Fruit fly (Drosophila melanogaster) whole organism, embryonic: ENCODE data around the gene CG10660.

ENCODE experiments used
- Bteb2 ChIP-seq: fragments of 200-800 bp; sonication (Bioruptor generic); optimal IDR thresholded peaks from 2 replicates; lab custom pipeline; 2016; ENCODE audit warnings: missing biosample characterization, missing genetic modification characterization
- CG10147 ChIP-seq: fragments of 200-800 bp; sonication (Bioruptor generic); optimal IDR thresholded peaks from 2 replicates; lab custom pipeline; 2019; ENCODE audit warnings: missing biosample characterization, mild to moderate bottlenecking, missing genetic modification characterization, moderate library complexity
- CG11456 ChIP-seq: fragments of 200-800 bp; sonication (Bioruptor generic); IDR thresholded peaks from 3 replicates; pipeline ENCODE4 v1.3.6; 2022; ENCODE audit warnings: missing biosample characterization, missing genetic modification characterization
- CG12219 ChIP-seq: fragments of 200-800 bp; sonication (Bioruptor generic); optimal IDR thresholded peaks from 3 replicates; lab custom pipeline; 2018; ENCODE audit warnings: missing biosample characterization, mild to moderate bottlenecking, missing genetic modification characterization
- CG13424 ChIP-seq: fragments of 200-800 bp; sonication (Bioruptor generic); optimal IDR thresholded peaks from 2 replicates; lab custom pipeline; 2019; ENCODE audit warnings: missing biosample characterization, mild to moderate bottlenecking, missing genetic modification characterization, moderate library complexity
- CG14710 ChIP-seq: fragments of 200-800 bp; sonication (Bioruptor generic); optimal IDR thresholded peaks from 3 replicates; lab custom pipeline; 2019; ENCODE audit warnings: missing biosample characterization, mild to moderate bottlenecking, missing genetic modification characterization, moderate library complexity
- CG15011 ChIP-seq: fragments of 200-800 bp; sonication (Bioruptor generic); optimal IDR thresholded peaks from 3 replicates; lab custom pipeline; 2018; ENCODE audit warnings: missing biosample characterization, mild to moderate bottlenecking, missing genetic modification characterization
- CG15269 ChIP-seq: fragments of 200-800 bp; sonication (Bioruptor generic); optimal IDR thresholded peaks from 2 replicates; lab custom pipeline; 2018; ENCODE audit warnings: missing biosample characterization, mild to moderate bottlenecking, missing genetic modification characterization, moderate library complexity
- CG1792 ChIP-seq: fragments of 200-800 bp; sonication (Bioruptor generic); optimal IDR thresholded peaks from 2 replicates; lab custom pipeline; 2016; ENCODE audit warnings: missing biosample characterization, missing genetic modification characterization
- CG2120 ChIP-seq: fragments of 200-800 bp; sonication (Bioruptor generic); optimal IDR thresholded peaks from 3 replicates; lab custom pipeline; 2016; ENCODE audit warnings: missing biosample characterization, missing genetic modification characterization
- CG33557 ChIP-seq: fragments of 200-800 bp; sonication (Bioruptor generic); optimal IDR thresholded peaks from 2 replicates; lab custom pipeline; 2019; ENCODE audit warnings: missing biosample characterization, mild to moderate bottlenecking, missing genetic modification characterization, moderate library complexity
- CG42726 ChIP-seq: fragments of 200-800 bp; sonication (Bioruptor generic); IDR thresholded peaks from 2 replicates; pipeline ENCODE4 v1.3.6; 2022; ENCODE audit warnings: missing biosample characterization, missing genetic modification characterization; ENCODE audit not compliant: partially characterized antibody
- CG4617 ChIP-seq: fragments of 200-800 bp; sonication (Bioruptor generic); optimal IDR thresholded peaks from 3 replicates; lab custom pipeline; 2016; ENCODE audit warnings: missing biosample characterization, missing genetic modification characterization, borderline replicate concordance
- CG6254 ChIP-seq: fragments of 200-800 bp; sonication (Bioruptor generic); optimal IDR thresholded peaks from 3 replicates; lab custom pipeline; 2017; ENCODE audit warnings: mild to moderate bottlenecking, missing biosample characterization, missing genetic modification reagents, missing genetic modification characterization
- CG6272 ChIP-seq: fragments of 200-800 bp; sonication (Bioruptor generic); IDR thresholded peaks from 2 replicates; pipeline ENCODE4 v1.3.6; 2022; ENCODE audit warnings: missing biosample characterization, missing genetic modification characterization
- CG6765 ChIP-seq: fragments of 200-800 bp; sonication (Bioruptor generic); optimal IDR thresholded peaks from 3 replicates; lab custom pipeline; 2017; ENCODE audit warnings: missing biosample characterization, mild to moderate bottlenecking, missing genetic modification characterization
- CG6791 ChIP-seq: fragments of 200-800 bp; sonication (Bioruptor generic); IDR thresholded peaks from 3 replicates; pipeline ENCODE4 v1.3.6; 2022; ENCODE audit warnings: missing biosample characterization, missing genetic modification characterization; ENCODE audit not compliant: partially characterized antibody
- CG7372 ChIP-seq: fragments of 200-800 bp; sonication (Bioruptor generic); IDR thresholded peaks from 2 replicates; pipeline ENCODE4 v1.3.6; 2022; ENCODE audit warnings: missing biosample characterization, missing genetic modification characterization
- CG8290 ChIP-seq, 3 experiments: fragments of 200-800 bp; sonication (Bioruptor generic); optimal IDR thresholded peaks; 2 replicates each; lab custom pipeline; 2016 to 2019; ENCODE audit warnings: missing biosample characterization in 3 of 3, missing genetic modification characterization in 3 of 3, mild to moderate bottlenecking in 2 of 3, moderate library complexity in 1 of 3
- D ChIP-seq, 2 experiments: fragments of 200-800 bp in 1 of 2; fragments of >200 bp in 1 of 2; sonication (Bioruptor generic) in 1 of 2; optimal IDR thresholded peaks; 2 replicates in 1 of 2; 3 replicates in 1 of 2; lab custom pipeline; 2017; ENCODE audit warnings: mild to moderate bottlenecking in 1 of 2, missing biosample characterization in 1 of 2, missing genetic modification characterization in 1 of 2, missing genetic modification reagents in 1 of 2
- Dll ChIP-seq: fragments of 200-800 bp; sonication (Bioruptor generic); IDR thresholded peaks from 4 replicates; pipeline ENCODE4 v1.3.6; 2022; ENCODE audit warnings: missing biosample characterization, missing genetic modification characterization; ENCODE audit not compliant: partially characterized antibody
- Doc2 ChIP-seq: fragments of 200-800 bp; sonication (Bioruptor generic); IDR thresholded peaks from 2 replicates; pipeline ENCODE4 v1.3.6; 2022; ENCODE audit warnings: missing biosample characterization, missing genetic modification characterization
- Ets97D ChIP-seq: fragments of 200-800 bp; sonication (Bioruptor generic); optimal IDR thresholded peaks from 3 replicates; lab custom pipeline; 2016; ENCODE audit warnings: missing biosample characterization, missing genetic modification characterization
- MTF-1 ChIP-seq: fragments of 200-800 bp; sonication (Bioruptor generic); optimal IDR thresholded peaks from 2 replicates; lab custom pipeline; 2018; ENCODE audit warnings: missing biosample characterization, mild to moderate bottlenecking, missing genetic modification characterization, borderline replicate concordance
- Med ChIP-seq: fragments of 200-800 bp; sonication (Bioruptor generic); peaks from one replicate; lab custom pipeline; 2016; ENCODE audit warnings: missing biosample characterization, missing genetic modification characterization, mild to moderate bottlenecking, inconsistent platforms, moderate library complexity
- Mrtf ChIP-seq: fragments of 200-800 bp; sonication (Bioruptor generic); IDR thresholded peaks from 3 replicates; pipeline ENCODE4 v1.3.6; 2022; ENCODE audit warnings: missing biosample characterization, missing genetic modification characterization
- Scr ChIP-seq: fragments of 200-800 bp; sonication (Bioruptor generic); IDR thresholded peaks from 2 replicates; pipeline ENCODE4 v1.3.6; 2022; ENCODE audit warnings: missing biosample characterization, missing genetic modification characterization; ENCODE audit not compliant: partially characterized antibody
- Sox100B ChIP-seq: fragments of 200-800 bp; sonication (Bioruptor generic); optimal IDR thresholded peaks from 3 replicates; lab custom pipeline; 2018; ENCODE audit warnings: missing biosample characterization, mild to moderate bottlenecking, missing genetic modification characterization
- cg ChIP-seq: fragments of 200-800 bp; sonication (Bioruptor generic); optimal IDR thresholded peaks from 3 replicates; lab custom pipeline; 2019; ENCODE audit warnings: missing biosample characterization, mild to moderate bottlenecking, missing genetic modification characterization, moderate library complexity
- ci ChIP-seq: fragments of 200-800 bp; sonication (Bioruptor generic); IDR thresholded peaks from 3 replicates; pipeline ENCODE4 v1.3.6; 2022; ENCODE audit warnings: missing biosample characterization, missing genetic modification characterization
- en ChIP-seq: fragments of 200-800 bp; sonication (Bioruptor generic); optimal IDR thresholded peaks from 2 replicates; lab custom pipeline; 2016; ENCODE audit warnings: missing biosample characterization, missing genetic modification characterization
- fd102C ChIP-seq: fragments of 200-800 bp; sonication (Bioruptor generic); optimal IDR thresholded peaks from 2 replicates; lab custom pipeline; 2018; ENCODE audit warnings: missing biosample characterization, mild to moderate bottlenecking, missing genetic modification characterization, moderate library complexity
- grn ChIP-seq: fragments of 200-800 bp; sonication (Bioruptor generic); optimal IDR thresholded peaks from 3 replicates; lab custom pipeline; 2017; ENCODE audit warnings: missing biosample characterization, missing genetic modification characterization
- kah ChIP-seq: fragments of 200-800 bp; sonication (Bioruptor generic); optimal IDR thresholded peaks from 2 replicates; lab custom pipeline; 2018; ENCODE audit warnings: missing biosample characterization, mild to moderate bottlenecking, missing genetic modification characterization
- kay ChIP-seq: fragments of 200-800 bp; sonication (Bioruptor generic); optimal IDR thresholded peaks from 2 replicates; lab custom pipeline; 2016; ENCODE audit warnings: missing biosample characterization, missing genetic modification characterization
- ken ChIP-seq: fragments of 200-800 bp; sonication (Bioruptor generic); IDR thresholded peaks from 3 replicates; pipeline ENCODE4 v1.3.6; 2022; ENCODE audit warnings: missing biosample characterization, missing genetic modification characterization
- lilli ChIP-seq: fragments of 200-800 bp; sonication (Bioruptor generic); optimal IDR thresholded peaks from 3 replicates; lab custom pipeline; 2016; ENCODE audit warnings: missing biosample characterization, missing genetic modification characterization
- nau ChIP-seq: fragments of 200-800 bp; sonication (Bioruptor generic); optimal IDR thresholded peaks from 3 replicates; lab custom pipeline; 2017; ENCODE audit warnings: missing biosample characterization, mild to moderate bottlenecking, missing genetic modification characterization, missing genetic modification reagents
- oc ChIP-seq: fragments of 200-800 bp; sonication (Bioruptor generic); optimal IDR thresholded peaks from 2 replicates; lab custom pipeline; 2018; ENCODE audit warnings: missing biosample characterization, mild to moderate bottlenecking, missing genetic modification characterization, moderate library complexity
- pfk ChIP-seq: fragments of 200-800 bp; sonication (Bioruptor generic); optimal IDR thresholded peaks from 2 replicates; lab custom pipeline; 2018; ENCODE audit warnings: missing biosample characterization, mild to moderate bottlenecking, missing genetic modification characterization, moderate library complexity
- pzg ChIP-seq: fragments of 200-800 bp; sonication (Bioruptor generic); optimal IDR thresholded peaks from 3 replicates; lab custom pipeline; 2018; ENCODE audit warnings: missing biosample characterization, mild to moderate bottlenecking, missing genetic modification characterization, moderate library complexity
- ro ChIP-seq: fragments of 200-800 bp; sonication (Bioruptor generic); IDR thresholded peaks from 2 replicates; pipeline ENCODE4 v1.3.6; 2022; ENCODE audit warnings: missing biosample characterization, missing genetic modification characterization
- seq ChIP-seq: fragments of 200-800 bp; sonication (Bioruptor generic); IDR thresholded peaks from 2 replicates; pipeline ENCODE4 v1.3.6; 2022; ENCODE audit warnings: missing biosample characterization, missing genetic modification characterization
- vvl ChIP-seq: fragments of 200-800 bp; sonication (Bioruptor generic); IDR thresholded peaks from 2 replicates; pipeline ENCODE4 v1.3.6; 2022; ENCODE audit warnings: missing biosample characterization, missing genetic modification characterization
- wek ChIP-seq: fragments of 200-800 bp; sonication (Bioruptor generic); optimal IDR thresholded peaks from 3 replicates; lab custom pipeline; 2018; ENCODE audit warnings: missing biosample characterization, mild to moderate bottlenecking, missing genetic modification characterization, moderate library complexity
- zen ChIP-seq: fragments of 200-800 bp; sonication (Bioruptor generic); optimal IDR thresholded peaks from 3 replicates; lab custom pipeline; 2018; ENCODE audit warnings: missing biosample characterization, mild to moderate bottlenecking, missing genetic modification characterization, moderate library complexity
- zen2 ChIP-seq: fragments of 200-800 bp; sonication (Bioruptor generic); IDR thresholded peaks from 3 replicates; pipeline ENCODE4 v1.3.6; 2022; ENCODE audit warnings: missing biosample characterization, missing genetic modification characterization; ENCODE audit not compliant: partially characterized antibody

The CG10660 gene

DNA sequence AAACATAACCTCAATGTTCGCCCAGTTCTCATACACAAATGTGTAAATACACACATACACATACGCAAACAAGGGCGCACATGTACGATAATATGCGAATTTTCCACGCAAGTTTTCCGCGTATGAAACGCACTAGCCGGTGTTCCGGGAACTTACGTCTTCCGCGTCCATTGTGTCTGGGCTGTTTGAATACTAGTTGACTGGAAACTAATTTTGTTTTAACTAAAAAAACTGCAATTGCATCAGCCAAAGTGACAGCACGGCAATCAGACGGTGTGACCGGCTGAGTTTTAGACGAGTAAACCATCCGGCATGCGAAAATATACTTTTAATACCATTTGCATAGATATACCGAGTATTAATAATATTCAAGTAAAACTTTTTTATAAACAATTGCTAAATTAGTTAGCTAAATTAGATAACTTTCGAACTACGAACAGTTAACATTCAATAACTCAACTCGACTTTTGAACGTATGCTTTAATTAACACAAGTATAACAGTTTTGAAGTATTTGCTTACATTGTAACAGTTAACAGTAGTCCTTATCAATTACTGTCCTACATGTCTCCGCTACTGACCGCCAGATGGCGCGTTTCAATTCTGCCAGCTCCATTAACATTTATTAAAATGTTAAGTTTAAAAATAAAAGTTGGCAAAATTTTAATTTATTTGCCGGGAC lies 36.1 kb upstream of the CG10660 start, which contains the start of gene eIF2beta (continued):
- TF ChIP-seq CG6791 (GFP tag; lab: Robert Waterston, UW) (no peak), Bteb2 (GFP tag; lab: Kevin White, UChicago) (no peak), oc (peak; percentile 47), Med (GFP tag; lab: Kevin White, UChicago) (peak; percentile 92), vvl (GFP tag; lab: Robert Waterston, UW) (peak; percentile 47; the same call in 1 of the 2 replicates), MTF-1 (GFP tag; lab: Kevin White, UChicago) (peak; percentile 79), ro (GFP tag; lab: Robert Waterston, UW) (no peak), zen (tag; lab: Kevin White, UChicago) (no peak), Sox100B (GFP tag; lab: Kevin White, UChicago) (peak; percentile 56), wek (peak; percentile 2), en (GFP tag; lab: Kevin White, UChicago) (no peak), D (optimal IDR thresholded peaks at IDR 0.05; lab: Kevin White, UChicago) (no peak), D (GFP tag; optimal IDR thresholded peaks at IDR 0.05; lab: Kevin White, UChicago) (peak; percentile 13), seq (GFP tag; lab: Robert Waterston, UW) (no peak), nau (GFP tag; lab: Kevin White, UChicago) (peak; percentile 38), kay (GFP tag; lab: Kevin White, UChicago) (no peak), CG14710 (peak; percentile 64), kah (GFP tag; lab: Kevin White, UChicago) (peak; percentile 43), ken (GFP tag; lab: Robert Waterston, UW) (no peak), zen2 (GFP tag; lab: Robert Waterston, UW) (no peak), CG1792 (GFP tag; lab: Kevin White, UChicago) (no peak), Mrtf (GFP tag; lab: Robert Waterston, UW) (no peak), Dll (GFP tag; lab: Robert Waterston, UW) (no peak), ci (GFP tag; lab: Robert Waterston, UW) (peak; percentile 72), CG15011 (no peak), CG6765 (GFP tag; lab: Kevin White, UChicago) (peak; percentile 33), CG13424 (peak; percentile 37), CG8290 (GFP tag; optimal IDR thresholded peaks at IDR 0.05; lab: Kevin White, UChicago) (no peak), CG8290 (tag; optimal IDR thresholded peaks at IDR 0.05; lab: Kevin White, UChicago) (peak in 1 of 2 experiments; percentile 42), cg (GFP tag; lab: Kevin White, UChicago) (peak; percentile 92), CG2120 (GFP tag; lab: Kevin White, UChicago) (peak; percentile 3), CG10147 (GFP tag; lab: Kevin White, UChicago) (peak; percentile 31), CG6272 (no peak), CG4617 (GFP tag; lab: Kevin White, UChicago) (peak; percentile 64), CG15269 (tag; lab: Kevin White, UChicago) (peak; percentile 54), Doc2 (GFP tag; lab: Robert Waterston, UW) (no peak), Ets97D (GFP tag; lab: Kevin White, UChicago) (no peak), CG6254 (peak; percentile 80), CG7372 (GFP tag; lab: Robert Waterston, UW) (no peak), fd102C (peak; percentile 7), CG12219 (peak; percentile 37), CG42726 (GFP tag; lab: Robert Waterston, UW) (no peak), grn (GFP tag; lab: Kevin White, UChicago) (no peak), Scr (GFP tag; lab: Robert Waterston, UW) (no peak), CG33557 (GFP tag; lab: Kevin White, UChicago) (peak; percentile 29), lilli (GFP tag; lab: Kevin White, UChicago) (peak; percentile 14), pzg (GFP tag; lab: Kevin White, UChicago) (peak; percentile 75), CG11456 (GFP tag; lab: Robert Waterston, UW) (0 out of 3 replicates have a peak, but pooled peaks have one; percentile 41), pfk (GFP tag; lab: Kevin White, UChicago) (peak; percentile 32)
